Fruit fly (Drosophila melanogaster) whole organism, embryonic: Measurements from ENCODE around the gene CG9674.
A peak's percentile ranks its signal among the peaks of the same experiment; 100 is the strongest.

Experiments used
- CG11093 ChIP-seq: fragments of 200-800 bp; sonication (Bioruptor generic); IDR thresholded peaks from 3 replicates; pipeline ENCODE4 v1.3.6; 2022; ENCODE audit warnings: missing biosample characterization, missing genetic modification characterization
- CG11504 ChIP-seq: fragments of 200-800 bp; sonication (Bioruptor generic); optimal IDR thresholded peaks from 3 replicates; lab custom pipeline; 2019; ENCODE audit warnings: missing biosample characterization, mild to moderate bottlenecking, missing genetic modification characterization, moderate library complexity
- CG1233 ChIP-seq: fragments of 200-800 bp; sonication (Bioruptor generic); optimal IDR thresholded peaks from 4 replicates; lab custom pipeline; 2018; ENCODE audit warnings: missing biosample characterization, mild to moderate bottlenecking, missing genetic modification characterization
- CG12391 ChIP-seq: fragments of 200-800 bp; sonication (Bioruptor generic); optimal IDR thresholded peaks from 3 replicates; lab custom pipeline; 2018; ENCODE audit warnings: missing biosample characterization, mild to moderate bottlenecking, missing genetic modification characterization, moderate library complexity
- CG15514 ChIP-seq: fragments of 200-800 bp; sonication (Bioruptor generic); optimal IDR thresholded peaks from 3 replicates; lab custom pipeline; 2017; ENCODE audit warnings: missing biosample characterization, missing genetic modification characterization, mild to moderate bottlenecking, moderate library complexity, missing genetic modification reagents
- CG15601 ChIP-seq: fragments of 200-800 bp; sonication (Bioruptor generic); optimal IDR thresholded peaks from 3 replicates; lab custom pipeline; 2019; ENCODE audit warnings: missing biosample characterization, mild to moderate bottlenecking, missing genetic modification characterization, moderate library complexity
- CG16813 ChIP-seq: fragments of 200-800 bp; sonication (Bioruptor generic); IDR thresholded peaks from 3 replicates; pipeline ENCODE4 v1.3.6; 2022; ENCODE audit warnings: missing biosample characterization, missing genetic modification characterization; ENCODE audit not compliant: partially characterized antibody
- CG1792 ChIP-seq: fragments of 200-800 bp; sonication (Bioruptor generic); optimal IDR thresholded peaks from 2 replicates; lab custom pipeline; 2016; ENCODE audit warnings: missing biosample characterization, missing genetic modification characterization
- CG2199 ChIP-seq: fragments of 200-800 bp; sonication (Bioruptor generic); IDR thresholded peaks from 3 replicates; pipeline ENCODE4 v1.3.6; 2022; ENCODE audit warnings: missing biosample characterization, missing genetic modification characterization
- CG2889 ChIP-seq: fragments of 200-800 bp; sonication (Bioruptor generic); IDR thresholded peaks from 3 replicates; pipeline ENCODE4 v1.3.6; 2022; ENCODE audit warnings: missing biosample characterization, missing genetic modification characterization
- CG32772 ChIP-seq: fragments of 200-800 bp; sonication (Bioruptor generic); IDR thresholded peaks from 2 replicates; pipeline ENCODE4 v1.3.6; 2022; ENCODE audit warnings: missing biosample characterization, missing genetic modification characterization
- CG34224 ChIP-seq: fragments of 200-800 bp; sonication (Bioruptor generic); IDR thresholded peaks from 3 replicates; pipeline ENCODE4 v1.3.6; 2022; ENCODE audit warnings: missing biosample characterization, missing genetic modification characterization; ENCODE audit not compliant: partially characterized antibody
- CG4404 ChIP-seq: fragments of 200-800 bp; sonication (Bioruptor generic); IDR thresholded peaks from 2 replicates; pipeline ENCODE4 v1.3.6; 2022; ENCODE audit warnings: missing biosample characterization, missing genetic modification characterization
- CG5953 ChIP-seq: fragments of 200-800 bp; sonication (Bioruptor generic); IDR thresholded peaks from 2 replicates; pipeline ENCODE4 v1.3.6; 2022; ENCODE audit warnings: missing biosample characterization, missing genetic modification characterization
- CG6813 ChIP-seq: fragments of 200-800 bp; sonication (Bioruptor generic); optimal IDR thresholded peaks from 2 replicates; lab custom pipeline; 2017; ENCODE audit warnings: missing biosample characterization, missing genetic modification characterization, mild to moderate bottlenecking, moderate library complexity, missing genetic modification reagents
- CG8359 ChIP-seq: fragments of 200-800 bp; sonication (Bioruptor generic); optimal IDR thresholded peaks from 2 replicates; lab custom pipeline; 2017; ENCODE audit warnings: missing biosample characterization, mild to moderate bottlenecking, missing genetic modification characterization, borderline replicate concordance
- CHES-1-like ChIP-seq: fragments of 200-800 bp; sonication (Bioruptor generic); optimal IDR thresholded peaks from 2 replicates; lab custom pipeline; 2016; ENCODE audit warnings: missing biosample characterization, missing genetic modification characterization
- D19B ChIP-seq: fragments of 200-800 bp; sonication (Bioruptor generic); optimal IDR thresholded peaks from 2 replicates; lab custom pipeline; 2017; ENCODE audit warnings: missing biosample characterization, mild to moderate bottlenecking, missing genetic modification characterization
- Deaf1 ChIP-seq: fragments of 200-800 bp; optimal IDR thresholded peaks from 3 replicates; lab custom pipeline; 2019; ENCODE audit warnings: missing biosample characterization, mild to moderate bottlenecking, missing genetic modification characterization, moderate library complexity
- HLHmδ ChIP-seq: fragments of 200-800 bp; sonication (Bioruptor generic); optimal IDR thresholded peaks from 2 replicates; lab custom pipeline; 2018; ENCODE audit warnings: missing biosample characterization, mild to moderate bottlenecking, missing genetic modification characterization, moderate library complexity
- Hey ChIP-seq: fragments of 200-800 bp; sonication (Bioruptor generic); optimal IDR thresholded peaks from 3 replicates; lab custom pipeline; 2018; ENCODE audit warnings: missing biosample characterization, mild to moderate bottlenecking, missing genetic modification characterization
- MBD-R2 ChIP-seq: fragments of 200-800 bp; sonication (Bioruptor generic); IDR thresholded peaks from 2 replicates; pipeline ENCODE4 v1.3.6; 2022; ENCODE audit warnings: missing biosample characterization, missing genetic modification characterization
- Max ChIP-seq: fragments of 200-800 bp; sonication (Bioruptor generic); optimal IDR thresholded peaks from 2 replicates; lab custom pipeline; 2016; ENCODE audit warnings: missing biosample characterization, mild to moderate bottlenecking, missing genetic modification characterization
- Meics ChIP-seq: fragments of 200-800 bp; sonication (Bioruptor generic); optimal IDR thresholded peaks from 2 replicates; lab custom pipeline; 2017; ENCODE audit warnings: missing biosample characterization, mild to moderate bottlenecking, missing genetic modification characterization
- Mes4 ChIP-seq: fragments of 200-800 bp; sonication (Bioruptor generic); optimal IDR thresholded peaks from 2 replicates; lab custom pipeline; 2016; ENCODE audit warnings: missing biosample characterization, missing genetic modification characterization
- Nf-YA ChIP-seq: fragments of 200-800 bp; sonication (Bioruptor generic); IDR thresholded peaks from 2 replicates; pipeline ENCODE4 v1.3.6; 2022; ENCODE audit warnings: missing biosample characterization, missing genetic modification characterization
- Oli ChIP-seq: fragments of 200-800 bp; sonication (Bioruptor generic); optimal IDR thresholded peaks from 2 replicates; lab custom pipeline; 2018; ENCODE audit warnings: missing biosample characterization, mild to moderate bottlenecking, missing genetic modification characterization, moderate library complexity
- Optix ChIP-seq: fragments of 200-800 bp; sonication (Bioruptor generic); IDR thresholded peaks from 3 replicates; pipeline ENCODE4 v1.3.6; 2022; ENCODE audit warnings: missing biosample characterization, missing genetic modification characterization
- Poxn ChIP-seq: fragments of 200-800 bp; sonication (Bioruptor generic); IDR thresholded peaks from 2 replicates; pipeline ENCODE4 v1.3.6; 2022; ENCODE audit warnings: missing biosample characterization, missing genetic modification characterization
- Scr ChIP-seq: fragments of 200-800 bp; sonication (Bioruptor generic); IDR thresholded peaks from 2 replicates; pipeline ENCODE4 v1.3.6; 2022; ENCODE audit warnings: missing biosample characterization, missing genetic modification characterization; ENCODE audit not compliant: partially characterized antibody
- YL-1 ChIP-seq: fragments of 200-800 bp; sonication (Bioruptor generic); optimal IDR thresholded peaks from 3 replicates; lab custom pipeline; 2017; ENCODE audit warnings: missing biosample characterization, mild to moderate bottlenecking, missing genetic modification characterization
- dysf ChIP-seq: fragments of 200-800 bp; sonication (Bioruptor generic); IDR thresholded peaks from 3 replicates; pipeline ENCODE4 v1.3.6; 2022; ENCODE audit warnings: missing biosample characterization, missing genetic modification characterization
- gem ChIP-seq: fragments of 200-800 bp; sonication (Bioruptor generic); optimal IDR thresholded peaks from 2 replicates; lab custom pipeline; 2019; ENCODE audit warnings: missing biosample characterization, mild to moderate bottlenecking, missing genetic modification characterization, moderate library complexity
- gsb-n ChIP-seq: fragments of 200-800 bp; sonication (Bioruptor generic); optimal IDR thresholded peaks from 3 replicates; lab custom pipeline; 2018; ENCODE audit warnings: missing biosample characterization, mild to moderate bottlenecking, missing genetic modification characterization
- ind ChIP-seq: fragments of 200-800 bp; sonication (Bioruptor generic); optimal IDR thresholded peaks from 3 replicates; lab custom pipeline; 2016; ENCODE audit warnings: missing biosample characterization, missing genetic modification characterization
- jing ChIP-seq: fragments of 200-800 bp; sonication (Bioruptor generic); optimal IDR thresholded peaks from 2 replicates; lab custom pipeline; 2018; ENCODE audit warnings: missing biosample characterization, mild to moderate bottlenecking, missing genetic modification characterization
- lmd ChIP-seq: fragments of 200-800 bp; sonication (Bioruptor generic); IDR thresholded peaks from 2 replicates; pipeline ENCODE4 v1.3.6; 2022; ENCODE audit warnings: missing biosample characterization, missing genetic modification characterization
- oc ChIP-seq: fragments of 200-800 bp; sonication (Bioruptor generic); optimal IDR thresholded peaks from 2 replicates; lab custom pipeline; 2018; ENCODE audit warnings: missing biosample characterization, mild to moderate bottlenecking, missing genetic modification characterization, moderate library complexity
- pan ChIP-seq, 4 experiments: fragments of >200 bp in 3 of 4; fragments of 200-800 bp in 1 of 4; sonication (Bioruptor generic) in 1 of 4; optimal IDR thresholded peaks in 3 of 4; IDR thresholded peaks in 1 of 4; 2 replicates each; pipeline versions ENCODE4 v1.3.6 to Lab custom; 2017 to 2022; ENCODE audit warnings: missing biosample characterization in 2 of 4, missing genetic modification characterization in 2 of 4, mixed read lengths in 1 of 4
- pros ChIP-seq: fragments of 200-800 bp; sonication (Bioruptor generic); optimal IDR thresholded peaks from 3 replicates; lab custom pipeline; 2019; ENCODE audit warnings: missing biosample characterization, mild to moderate bottlenecking, missing genetic modification characterization, moderate library complexity
- pum ChIP-seq: fragments of 200-800 bp; sonication (Bioruptor generic); optimal IDR thresholded peaks from 2 replicates; lab custom pipeline; 2016; ENCODE audit warnings: missing biosample characterization, missing genetic modification characterization
- sens ChIP-seq: fragments of 200-800 bp; sonication (Bioruptor generic); peaks from one replicate; lab custom pipeline; 2016; ENCODE audit warnings: missing biosample characterization, missing genetic modification characterization
- sens-2 ChIP-seq: fragments of 200-800 bp; sonication (Bioruptor generic); IDR thresholded peaks from 2 replicates; pipeline ENCODE4 v1.3.6; 2022; ENCODE audit warnings: missing biosample characterization, missing genetic modification characterization

The CG9674 gene

DNA sequence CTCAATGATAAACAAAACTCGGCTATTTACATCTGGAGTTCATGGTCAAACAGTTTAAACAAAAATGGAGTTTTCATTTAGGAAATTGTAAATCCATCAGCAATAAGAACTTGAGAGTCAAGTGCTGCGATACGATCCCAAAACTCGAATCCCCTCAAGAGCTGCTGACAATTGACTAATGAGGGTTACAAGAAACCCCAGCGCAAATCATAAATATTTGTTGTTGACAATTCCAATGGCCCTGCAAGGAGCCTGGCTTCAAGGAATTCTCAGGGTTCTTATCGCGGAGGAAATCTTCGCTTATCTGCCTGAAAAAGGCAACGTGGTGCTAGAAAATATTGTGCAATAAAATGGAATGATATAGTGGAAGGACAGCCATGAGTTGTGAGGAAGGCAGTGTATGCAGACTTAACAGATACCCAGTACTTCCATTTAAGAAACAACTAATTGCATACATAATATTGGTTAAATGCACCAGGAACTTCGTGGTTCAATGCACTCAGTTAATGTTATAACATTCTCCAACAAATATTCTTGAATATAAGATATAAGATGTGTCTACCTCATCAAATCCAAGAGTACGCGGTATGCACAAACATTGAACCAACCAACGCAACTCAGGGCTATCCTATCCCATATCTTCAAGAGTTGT, 39.4 kb downstream of the CG9674 start (continued):
- TF ChIP-seq pan (optimal IDR thresholded peaks at IDR 0.05; lab: Kevin White, UChicago) (peak in 1 of 2 experiments; percentile 78), pan (GFP tag; optimal IDR thresholded peaks at IDR 0.05 in 1 of 2, IDR thresholded peaks at IDR 0.05 in 1 of 2) (peak in 1 of 2 experiments; percentile 44), lmd (peak; percentile 32; the same call in 1 of the 2 replicates), CG6813 (GFP tag; lab: Kevin White, UChicago) (peak; percentile 5), ind (GFP tag; lab: Kevin White, UChicago) (peak; percentile 15), Oli (peak; percentile 50), pum (peak; percentile 39), CG11093 (GFP tag; lab: Robert Waterston, UW) (0 out of 3 replicates have a peak, but pooled peaks have one; percentile 31), CG1233 (GFP tag; lab: Kevin White, UChicago) (peak; percentile 44), CG15601 (tag; lab: Kevin White, UChicago) (no peak), MBD-R2 (no peak), dysf (GFP tag; lab: Robert Waterston, UW) (0 out of 3 replicates have a peak, but pooled peaks have one; percentile 9), CG8359 (GFP tag; lab: Kevin White, UChicago) (no peak), Optix (GFP tag; lab: Robert Waterston, UW) (no peak), CHES-1-like (GFP tag; lab: Kevin White, UChicago) (no peak), D19B (GFP tag; lab: Kevin White, UChicago) (peak; percentile 82)
- TF ChIP-seq, all 482 proteins: peak for 148

DNA sequence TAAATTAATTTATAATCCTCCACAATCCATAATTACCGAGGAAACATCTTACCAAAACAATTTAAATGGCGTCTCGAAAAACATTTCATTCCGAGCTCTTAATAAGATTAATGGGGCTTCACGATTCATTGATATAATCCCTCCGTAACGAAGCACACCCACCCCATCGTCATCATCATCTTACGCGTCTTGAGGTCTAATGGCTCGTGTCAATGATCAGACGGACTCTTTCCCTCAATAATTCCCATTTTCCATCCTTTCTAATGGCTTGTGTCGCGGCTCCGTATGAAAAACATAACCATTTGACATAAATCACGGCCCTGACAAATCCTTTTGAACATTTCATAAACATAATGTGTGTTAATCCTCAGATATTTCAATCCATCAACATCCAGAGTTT, 40.6 kb downstream of the CG9674 start:
- TF ChIP-seq CG2199 (0 out of 3 replicates have a peak, but pooled peaks have one; percentile 41), gem (tag; lab: Kevin White, UChicago) (no peak), sens (GFP tag; lab: Kevin White, UChicago) (peak; percentile 75), CG12391 (tag; lab: Kevin White, UChicago) (no peak), CG15514 (no peak), CG16813 (GFP tag; lab: Robert Waterston, UW) (no peak), ind (GFP tag; lab: Kevin White, UChicago) (no peak), gsb-n (peak; percentile 25), Poxn (GFP tag; lab: Robert Waterston, UW) (no peak), pros (GFP tag; lab: Kevin White, UChicago) (peak; percentile 67), CG1792 (GFP tag; lab: Kevin White, UChicago) (no peak), CG32772 (no peak), jing (GFP tag; lab: Kevin White, UChicago) (no peak), CG5953 (no peak), CG11504 (tag; lab: Kevin White, UChicago) (no peak), Meics (no peak), Hey (tag; lab: Kevin White, UChicago) (no peak), Max (no peak), CG34224 (GFP tag; lab: Robert Waterston, UW) (no peak), HLHmδ (GFP tag; lab: Kevin White, UChicago) (peak; percentile 7), sens-2 (GFP tag; lab: Robert Waterston, UW) (no peak), CG2889 (GFP tag; lab: Robert Waterston, UW) (no peak), Nf-YA (no peak), YL-1 (GFP tag; lab: Kevin White, UChicago) (no peak), Deaf1 (no peak), CG4404 (GFP tag; lab: Robert Waterston, UW) (no peak), Mes4 (GFP tag; lab: Kevin White, UChicago) (no peak), oc (tag; lab: Kevin White, UChicago) (peak; percentile 90), Scr (GFP tag; lab: Robert Waterston, UW) (no peak)
